Fruit fly (Drosophila melanogaster) whole organism, embryonic: ENCODE results near the gene CG33267.
A peak's percentile ranks its signal among the peaks of the same experiment; 100 is the strongest.

Experiments
- CG14050 ChIP-seq: fragments of 200-800 bp; sonication (Bioruptor generic); IDR thresholded peaks from 3 replicates; pipeline ENCODE4 v1.3.6; 2022; ENCODE audit warnings: missing biosample characterization, missing genetic modification characterization
- CG15269 ChIP-seq: fragments of 200-800 bp; sonication (Bioruptor generic); optimal IDR thresholded peaks from 2 replicates; lab custom pipeline; 2018; ENCODE audit warnings: missing biosample characterization, mild to moderate bottlenecking, missing genetic modification characterization, moderate library complexity
- CG1647 ChIP-seq: fragments of 200-800 bp; sonication (Bioruptor generic); optimal IDR thresholded peaks from 3 replicates; lab custom pipeline; 2016; ENCODE audit warnings: missing biosample characterization, missing genetic modification characterization
- CG17385 ChIP-seq: fragments of 200-800 bp; sonication (Bioruptor generic); optimal IDR thresholded peaks from 3 replicates; lab custom pipeline; 2018; ENCODE audit warnings: missing biosample characterization, mild to moderate bottlenecking, missing genetic modification characterization
- CG1832 ChIP-seq: fragments of 200-800 bp; sonication (Bioruptor generic); optimal IDR thresholded peaks from 2 replicates; lab custom pipeline; 2017; ENCODE audit warnings: missing biosample characterization, mild to moderate bottlenecking, missing genetic modification characterization, inconsistent platforms
- CG18599 ChIP-seq: fragments of 200-800 bp; sonication (Bioruptor generic); optimal IDR thresholded peaks from 3 replicates; lab custom pipeline; 2017; ENCODE audit warnings: missing biosample characterization, missing genetic modification characterization, mild to moderate bottlenecking, moderate library complexity, missing genetic modification reagents
- CG18619 ChIP-seq: fragments of 200-800 bp; sonication (Bioruptor generic); optimal IDR thresholded peaks from 3 replicates; lab custom pipeline; 2017; ENCODE audit warnings: missing biosample characterization, mild to moderate bottlenecking, missing genetic modification characterization
- CG2120 ChIP-seq: fragments of 200-800 bp; sonication (Bioruptor generic); optimal IDR thresholded peaks from 3 replicates; lab custom pipeline; 2016; ENCODE audit warnings: missing biosample characterization, missing genetic modification characterization
- CG2889 ChIP-seq: fragments of 200-800 bp; sonication (Bioruptor generic); IDR thresholded peaks from 3 replicates; pipeline ENCODE4 v1.3.6; 2022; ENCODE audit warnings: missing biosample characterization, missing genetic modification characterization
- CG33213 ChIP-seq: fragments of 200-800 bp; sonication (Bioruptor generic); optimal IDR thresholded peaks from 3 replicates; lab custom pipeline; 2016; ENCODE audit warnings: missing biosample characterization, missing genetic modification characterization
- CG6654 ChIP-seq: fragments of 200-800 bp; sonication (Bioruptor generic); optimal IDR thresholded peaks from 2 replicates; lab custom pipeline; 2017; ENCODE audit warnings: missing biosample characterization, mild to moderate bottlenecking, missing genetic modification characterization
- CG7372 ChIP-seq: fragments of 200-800 bp; sonication (Bioruptor generic); IDR thresholded peaks from 2 replicates; pipeline ENCODE4 v1.3.6; 2022; ENCODE audit warnings: missing biosample characterization, missing genetic modification characterization
- CG7556 ChIP-seq: fragments of 200-800 bp; sonication (Bioruptor generic); optimal IDR thresholded peaks from 2 replicates; lab custom pipeline; 2017; ENCODE audit warnings: missing biosample characterization, mild to moderate bottlenecking, missing genetic modification characterization
- CG8290 ChIP-seq, 3 experiments: fragments of 200-800 bp; sonication (Bioruptor generic); optimal IDR thresholded peaks; 2 replicates each; lab custom pipeline; 2016 to 2019; ENCODE audit warnings: missing biosample characterization in 3 of 3, missing genetic modification characterization in 3 of 3, mild to moderate bottlenecking in 2 of 3, moderate library complexity in 1 of 3
- CG8359 ChIP-seq: fragments of 200-800 bp; sonication (Bioruptor generic); optimal IDR thresholded peaks from 2 replicates; lab custom pipeline; 2017; ENCODE audit warnings: missing biosample characterization, mild to moderate bottlenecking, missing genetic modification characterization, borderline replicate concordance
- CG8478 ChIP-seq: fragments of >200 bp; optimal IDR thresholded peaks from 2 replicates; lab custom pipeline; 2018
- CG9797 ChIP-seq: fragments of 200-800 bp; sonication (Bioruptor generic); optimal IDR thresholded peaks from 3 replicates; lab custom pipeline; 2018; ENCODE audit warnings: missing biosample characterization, mild to moderate bottlenecking, missing genetic modification characterization
- Dbx ChIP-seq: fragments of 200-800 bp; sonication (Bioruptor generic); IDR thresholded peaks from 3 replicates; pipeline ENCODE4 v1.3.6; 2022; ENCODE audit warnings: missing biosample characterization, missing genetic modification characterization
- Dek ChIP-seq: fragments of 200-800 bp; sonication (Bioruptor generic); optimal IDR thresholded peaks from 3 replicates; lab custom pipeline; 2019; ENCODE audit warnings: missing biosample characterization, mild to moderate bottlenecking, missing genetic modification characterization, moderate library complexity
- ERR ChIP-seq: fragments of 200-800 bp; sonication (Bioruptor generic); optimal IDR thresholded peaks from 2 replicates; lab custom pipeline; 2016; ENCODE audit warnings: missing biosample characterization, missing genetic modification characterization
- Gsc ChIP-seq: fragments of 200-800 bp; sonication (Bioruptor generic); IDR thresholded peaks from 2 replicates; pipeline ENCODE4 v1.3.6; 2022; ENCODE audit warnings: missing biosample characterization, missing genetic modification characterization
- Hmr ChIP-seq: fragments of 200-800 bp; sonication (Bioruptor generic); optimal IDR thresholded peaks from 3 replicates; lab custom pipeline; 2017; ENCODE audit warnings: mild to moderate bottlenecking, missing biosample characterization, missing genetic modification reagents, missing genetic modification characterization
- Lpt ChIP-seq: fragments of >200 bp; optimal IDR thresholded peaks from 2 replicates; lab custom pipeline; 2018; ENCODE audit warnings: missing biosample characterization, missing genetic modification characterization
- Xbp1 ChIP-seq: fragments of 200-800 bp; sonication (Bioruptor generic); optimal IDR thresholded peaks from 3 replicates; lab custom pipeline; 2016; ENCODE audit warnings: missing biosample characterization, mild to moderate bottlenecking, missing genetic modification characterization
- ab ChIP-seq: fragments of 200-800 bp; sonication (Bioruptor generic); optimal IDR thresholded peaks from 2 replicates; lab custom pipeline; 2016; ENCODE audit warnings: missing biosample characterization, missing genetic modification characterization
- abd-A ChIP-seq: fragments of 200-800 bp; sonication (Bioruptor generic); optimal IDR thresholded peaks from 3 replicates; lab custom pipeline; 2019; ENCODE audit warnings: missing biosample characterization, mild to moderate bottlenecking, missing genetic modification characterization, moderate library complexity
- ara ChIP-seq: fragments of 200-800 bp; sonication (Bioruptor generic); IDR thresholded peaks from 2 replicates; pipeline ENCODE4 v1.3.6; 2022; ENCODE audit warnings: missing biosample characterization, missing genetic modification characterization
- cg ChIP-seq: fragments of 200-800 bp; sonication (Bioruptor generic); optimal IDR thresholded peaks from 3 replicates; lab custom pipeline; 2019; ENCODE audit warnings: missing biosample characterization, mild to moderate bottlenecking, missing genetic modification characterization, moderate library complexity
- dan ChIP-seq: fragments of 200-800 bp; sonication (Bioruptor generic); IDR thresholded peaks from 2 replicates; pipeline ENCODE4 v1.3.6; 2022; ENCODE audit warnings: missing biosample characterization, missing genetic modification characterization
- dati ChIP-seq: fragments of 200-800 bp; sonication (Bioruptor generic); IDR thresholded peaks from 2 replicates; pipeline ENCODE4 v1.3.6; 2022; ENCODE audit warnings: missing biosample characterization, missing genetic modification characterization
- dmrt99B ChIP-seq: fragments of 200-800 bp; sonication (Bioruptor generic); optimal IDR thresholded peaks from 2 replicates; lab custom pipeline; 2018; ENCODE audit warnings: missing biosample characterization, mild to moderate bottlenecking, missing genetic modification characterization, moderate library complexity
- fd3F ChIP-seq: fragments of 200-800 bp; sonication (Bioruptor generic); optimal IDR thresholded peaks from 2 replicates; lab custom pipeline; 2018; ENCODE audit warnings: missing biosample characterization, mild to moderate bottlenecking, missing genetic modification characterization, moderate library complexity
- ftz-f1 ChIP-seq: fragments of 200-800 bp; sonication (Bioruptor generic); optimal IDR thresholded peaks from 2 replicates; lab custom pipeline; 2016; ENCODE audit warnings: missing biosample characterization, missing genetic modification characterization
- gro ChIP-seq: fragments of 200-800 bp; sonication (Bioruptor generic); optimal IDR thresholded peaks from 2 replicates; lab custom pipeline; 2016; ENCODE audit warnings: missing biosample characterization, missing genetic modification characterization
- lmd ChIP-seq: fragments of 200-800 bp; sonication (Bioruptor generic); IDR thresholded peaks from 2 replicates; pipeline ENCODE4 v1.3.6; 2022; ENCODE audit warnings: missing biosample characterization, missing genetic modification characterization
- lov ChIP-seq, 2 experiments: fragments of 200-800 bp in 1 of 2; fragments of >200 bp in 1 of 2; sonication (Bioruptor generic) in 1 of 2; IDR thresholded peaks in 1 of 2; optimal IDR thresholded peaks in 1 of 2; 2 replicates in 1 of 2; 3 replicates in 1 of 2; pipeline versions ENCODE4 v1.3.6 to Lab custom; 2017 to 2022; ENCODE audit warnings: missing biosample characterization in 1 of 2, missing genetic modification characterization in 1 of 2
- mld ChIP-seq: fragments of 200-800 bp; sonication (Bioruptor generic); IDR thresholded peaks from 3 replicates; pipeline ENCODE4 v1.3.6; 2022; ENCODE audit warnings: missing biosample characterization, missing genetic modification characterization; ENCODE audit not compliant: partially characterized antibody
- nau ChIP-seq: fragments of 200-800 bp; sonication (Bioruptor generic); optimal IDR thresholded peaks from 3 replicates; lab custom pipeline; 2017; ENCODE audit warnings: missing biosample characterization, mild to moderate bottlenecking, missing genetic modification characterization, missing genetic modification reagents
- nmo ChIP-seq: fragments of 200-800 bp; sonication (Bioruptor generic); optimal IDR thresholded peaks from 2 replicates; lab custom pipeline; 2018; ENCODE audit warnings: missing biosample characterization, mild to moderate bottlenecking, missing genetic modification characterization, moderate library complexity
- sd ChIP-seq: fragments of 200-800 bp; sonication (Bioruptor generic); optimal IDR thresholded peaks from 3 replicates; lab custom pipeline; 2018; ENCODE audit warnings: missing biosample characterization, mild to moderate bottlenecking, missing genetic modification characterization, moderate library complexity
- sisA ChIP-seq: fragments of 200-800 bp; sonication (Bioruptor generic); IDR thresholded peaks from 2 replicates; pipeline ENCODE4 v1.3.6; 2022; ENCODE audit warnings: missing biosample characterization, missing genetic modification characterization
- tna ChIP-seq: fragments of 200-800 bp; sonication (Bioruptor generic); IDR thresholded peaks from 2 replicates; pipeline ENCODE4 v1.3.6; 2022; ENCODE audit warnings: missing biosample characterization, missing genetic modification characterization; ENCODE audit not compliant: partially characterized antibody
- ttk ChIP-seq: fragments of 200-800 bp; sonication (Bioruptor generic); IDR thresholded peaks from 2 replicates; pipeline ENCODE4 v2.1.2; 2022; ENCODE audit warnings: missing biosample characterization, missing genetic modification characterization
- unc-4 ChIP-seq: fragments of 200-800 bp; sonication (Bioruptor generic); IDR thresholded peaks from 2 replicates; pipeline ENCODE4 v1.3.6; 2022; ENCODE audit warnings: missing biosample characterization, missing genetic modification characterization; ENCODE audit not compliant: partially characterized antibody
- z ChIP-seq: fragments of 200-800 bp; sonication (Bioruptor generic); IDR thresholded peaks from 3 replicates; pipeline ENCODE4 v1.3.6; 2022; ENCODE audit warnings: missing biosample characterization, missing genetic modification characterization
- zen2 ChIP-seq: fragments of 200-800 bp; sonication (Bioruptor generic); IDR thresholded peaks from 3 replicates; pipeline ENCODE4 v1.3.6; 2022; ENCODE audit warnings: missing biosample characterization, missing genetic modification characterization; ENCODE audit not compliant: partially characterized antibody

The CG33267 gene

DNA sequence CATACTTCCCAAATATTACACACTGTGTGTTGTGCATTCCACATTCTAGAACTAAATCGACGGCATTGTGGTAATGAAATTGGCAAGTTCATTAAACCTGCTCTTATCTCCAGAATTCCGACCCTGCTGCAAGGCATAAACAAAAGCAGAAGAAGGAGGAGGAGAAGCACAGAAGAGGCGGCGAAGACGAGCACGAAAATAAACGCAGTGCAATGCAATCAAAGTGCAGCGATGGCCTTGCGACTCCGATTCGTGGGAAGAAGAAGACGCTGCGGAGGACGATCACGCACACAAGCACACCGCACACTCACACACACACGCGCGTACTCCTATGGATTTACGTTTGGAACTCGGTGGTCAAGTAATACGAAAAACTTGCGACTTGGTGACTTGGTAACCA is 3.4 kb upstream of the CG33267 start (continued):
- no peak for TF ChIP-seq CG6654 (GFP tag; lab: Kevin White, UChicago)
- TF ChIP-seq lov (optimal IDR thresholded peaks at IDR 0.05; lab: Kevin White, UChicago): no peak
- 0 out of 3 replicates have a peak, but pooled peaks have one; percentile 18 for TF ChIP-seq lov (GFP tag; IDR thresholded peaks at IDR 0.05; lab: Robert Waterston, UW)
- no peak for TF ChIP-seq ttk (GFP tag; lab: Robert Waterston, UW)
- TF ChIP-seq ERR (GFP tag; lab: Kevin White, UChicago): no peak
- TF ChIP-seq CG8478 (lab: Kevin White, UChicago): no peak
- TF ChIP-seq tna: no peak
- TF ChIP-seq ab (GFP tag; lab: Kevin White, UChicago): no peak
- TF ChIP-seq CG1647 (GFP tag; lab: Kevin White, UChicago): no peak
- no peak for TF ChIP-seq CG14050 (GFP tag; lab: Robert Waterston, UW)
- peak; percentile 57 for TF ChIP-seq CG17385 (GFP tag; lab: Kevin White, UChicago)
- TF ChIP-seq CG8290 (GFP tag; optimal IDR thresholded peaks at IDR 0.05; lab: Kevin White, UChicago): no peak
- no peak for TF ChIP-seq CG8290 (tag; optimal IDR thresholded peaks at IDR 0.05; lab: Kevin White, UChicago)
- TF ChIP-seq Xbp1: no peak

DNA sequence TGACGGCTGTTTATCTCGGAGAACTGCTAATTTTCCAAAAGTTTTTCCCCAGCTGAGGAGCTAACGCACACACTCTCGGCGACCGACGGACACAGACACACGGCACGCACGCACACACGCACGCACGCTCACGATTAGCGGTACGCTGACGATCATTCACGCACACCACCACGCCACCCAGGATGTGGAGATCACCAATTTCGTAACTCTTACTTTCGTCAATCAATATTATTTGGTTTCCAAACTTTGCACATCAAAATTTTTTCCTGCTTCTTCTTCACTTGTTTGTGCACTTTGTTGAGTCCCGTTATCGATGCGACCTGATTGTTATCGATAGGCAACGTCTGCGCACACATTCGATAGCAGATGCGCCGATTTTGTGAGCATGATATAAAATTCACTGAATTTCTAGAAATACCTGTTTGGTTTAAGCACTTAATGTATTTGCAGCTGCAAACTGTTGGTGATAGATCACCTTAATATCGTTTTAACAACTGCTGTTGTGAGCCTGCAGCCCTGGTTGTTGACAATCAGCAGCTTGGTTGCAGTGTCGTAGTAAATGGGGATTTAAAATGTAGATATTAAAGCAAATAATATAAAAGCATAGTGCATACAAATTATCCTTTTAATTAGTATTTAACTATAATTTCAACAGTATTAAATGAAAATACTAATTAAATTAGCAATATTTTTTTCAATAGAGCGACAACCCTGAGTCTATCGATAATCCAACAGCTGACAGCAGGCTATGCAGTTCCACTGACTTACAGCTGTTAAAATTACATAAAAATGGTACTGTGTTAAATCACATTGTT is 2.1 kb upstream of the CG33267 start, which contains the start of the genes CG7394 and Mob2:
Gene CG7394 (plus strand): TSS at position 51 of the 815 bp plus-strand sequence.
Gene Mob2 (minus strand): TSS at position 288 of the 815 bp plus-strand sequence.
- TF ChIP-seq CG2889 (GFP tag; lab: Robert Waterston, UW): peak; percentile 83; the same call in 2 of the 3 replicates
- TF ChIP-seq CG8359 (GFP tag; lab: Kevin White, UChicago): peak; percentile 38
- peak; percentile 87 for TF ChIP-seq lmd (GFP tag; lab: Robert Waterston, UW)
- TF ChIP-seq CG2120 (GFP tag; lab: Kevin White, UChicago): peak; percentile 96
- peak; percentile 67; the same call in 1 of the 2 replicates for TF ChIP-seq dati
- TF ChIP-seq CG7372 (GFP tag; lab: Robert Waterston, UW): peak; percentile 90
- TF ChIP-seq nau: peak; percentile 63
- TF ChIP-seq fd3F (GFP tag; lab: Kevin White, UChicago): peak; percentile 90
- TF ChIP-seq z: peak; percentile 62; the same call in 2 of the 3 replicates
- peak; percentile 90 for TF ChIP-seq sisA (GFP tag; lab: Robert Waterston, UW)
- peak; percentile 75 for TF ChIP-seq abd-A (tag; lab: Kevin White, UChicago)
- peak; percentile 91 for TF ChIP-seq ara (GFP tag; lab: Robert Waterston, UW)
- peak; percentile 96 for TF ChIP-seq Dbx (GFP tag; lab: Robert Waterston, UW)
- no peak for TF ChIP-seq ftz-f1 (GFP tag; lab: Kevin White, UChicago)
- peak; percentile 87 for TF ChIP-seq CG18599
- TF ChIP-seq CG7556: peak; percentile 85
- no peak; the same call in 2 of the 3 replicates for TF ChIP-seq zen2 (GFP tag; lab: Robert Waterston, UW)
- TF ChIP-seq CG33213 (GFP tag; lab: Kevin White, UChicago): peak; percentile 77
- peak; percentile 75 for TF ChIP-seq CG18619 (GFP tag; lab: Kevin White, UChicago)
- peak; percentile 94 for TF ChIP-seq Xbp1
- peak; percentile 83 for TF ChIP-seq dmrt99B
- TF ChIP-seq nmo (GFP tag; lab: Kevin White, UChicago): peak; percentile 90
- peak; percentile 88 for TF ChIP-seq Hmr (GFP tag; lab: Kevin White, UChicago)
- TF ChIP-seq unc-4 (GFP tag; lab: Robert Waterston, UW): peak; percentile 87
- peak; percentile 60 for TF ChIP-seq CG9797 (GFP tag; lab: Kevin White, UChicago)
- peak; percentile 93 for TF ChIP-seq CG15269 (tag; lab: Kevin White, UChicago)
- peak; percentile 91 for TF ChIP-seq cg (GFP tag; lab: Kevin White, UChicago)
- no peak for TF ChIP-seq CG1832 (GFP tag; lab: Kevin White, UChicago)
- no peak; the same call in 1 of the 2 replicates for TF ChIP-seq Gsc (GFP tag; lab: Robert Waterston, UW)
- no peak; the same call in 1 of the 2 replicates for TF ChIP-seq dan (GFP tag; lab: Robert Waterston, UW)
- peak; percentile 80 for TF ChIP-seq gro (GFP tag; lab: Kevin White, UChicago)
- peak; percentile 58 for TF ChIP-seq sd (tag; lab: Kevin White, UChicago)
- TF ChIP-seq mld (GFP tag; lab: Robert Waterston, UW): 0 out of 3 replicates have a peak, but pooled peaks have one; percentile 71
- TF ChIP-seq Lpt (GFP tag; lab: Kevin White, UChicago): no peak
- peak; percentile 81 for TF ChIP-seq Dek (tag; lab: Kevin White, UChicago)
